Fruit fly (Drosophila melanogaster) whole organism, adult: ENCODE data around the gene 4E-T.
A peak's percentile ranks its signal among the peaks of the same experiment; 100 is the strongest.

ENCODE experiments used
- CG11617 ChIP-seq: fragments of 200-800 bp; sonication (Bioruptor generic); optimal IDR thresholded peaks from 2 replicates; lab custom pipeline; 2017; ENCODE audit warnings: mild to moderate bottlenecking, missing biosample characterization, missing genetic modification reagents, missing genetic modification characterization
- Clk ChIP-seq: fragments of 200-800 bp; sonication (Bioruptor generic); optimal IDR thresholded peaks from 2 replicates; lab custom pipeline; 2017; ENCODE audit warnings: missing biosample characterization, missing genetic modification characterization
- kay ChIP-seq: fragments of 200-800 bp; sonication (Bioruptor generic); peaks from one replicate; lab custom pipeline; 2016; ENCODE audit warnings: missing biosample characterization, missing genetic modification characterization, borderline replicate concordance

DNA sequence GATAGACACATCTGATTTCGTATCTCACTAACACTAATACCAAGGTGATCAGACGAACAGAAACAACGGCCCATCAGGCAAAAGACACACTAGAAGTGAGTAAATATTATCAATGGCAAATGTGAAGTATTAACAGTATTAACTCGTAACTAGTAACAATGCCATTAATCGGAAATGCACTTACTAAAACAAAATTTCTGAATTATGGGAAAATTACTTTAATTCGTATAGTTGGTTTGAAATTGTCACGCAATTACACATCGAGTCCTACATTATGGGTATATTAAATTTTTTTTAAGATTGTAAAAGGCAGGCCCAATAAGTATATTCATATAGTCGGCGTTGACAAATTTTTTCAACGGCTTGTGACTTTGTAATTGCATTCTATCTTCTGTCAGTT, 35.6 kb downstream of the 4E-T start:
- TF ChIP-seq Clk (GFP tag; lab: Kevin White, UChicago) (no peak), CG11617 (GFP tag; lab: Kevin White, UChicago) (peak; percentile 64), kay (GFP tag; lab: Kevin White, UChicago) (no peak)
